Fruit fly (Drosophila melanogaster) whole organism, prepupa: Measurements from ENCODE around the gene CG7227.

Source experiments
- CG10669 ChIP-seq: fragments of 200-800 bp; sonication (Bioruptor generic); optimal IDR thresholded peaks from 3 replicates; lab custom pipeline; 2018; ENCODE audit warnings: missing biosample characterization, mild to moderate bottlenecking, missing genetic modification characterization, moderate library complexity
- CG11902 ChIP-seq: fragments of 200-800 bp; sonication (Bioruptor generic); optimal IDR thresholded peaks from 3 replicates; lab custom pipeline; 2016; ENCODE audit warnings: missing biosample characterization, missing genetic modification characterization
- CG15336 ChIP-seq: fragments of 200-800 bp; sonication (Bioruptor generic); IDR thresholded peaks from 2 replicates; pipeline ENCODE4 v1.3.6; 2022; ENCODE audit warnings: missing biosample characterization, missing genetic modification characterization
- CG1621 ChIP-seq: fragments of 200-800 bp; sonication (Bioruptor generic); optimal IDR thresholded peaks from 3 replicates; lab custom pipeline; 2018; ENCODE audit warnings: missing biosample characterization, mild to moderate bottlenecking, missing genetic modification characterization
- CG3032 ChIP-seq: fragments of 200-800 bp; optimal IDR thresholded peaks from 2 replicates; lab custom pipeline; 2019; ENCODE audit warnings: missing biosample characterization, mild to moderate bottlenecking, missing genetic modification characterization, moderate library complexity
- CG32006 ChIP-seq: fragments of 200-800 bp; sonication (Bioruptor generic); optimal IDR thresholded peaks from 3 replicates; lab custom pipeline; 2017; ENCODE audit warnings: missing biosample characterization, mild to moderate bottlenecking, missing genetic modification characterization
- CG34406 ChIP-seq: fragments of 200-800 bp; sonication (Bioruptor generic); optimal IDR thresholded peaks from 3 replicates; lab custom pipeline; 2016; ENCODE audit warnings: missing biosample characterization, missing genetic modification characterization
- CG3919 ChIP-seq: fragments of 200-800 bp; sonication (Bioruptor generic); optimal IDR thresholded peaks from 3 replicates; lab custom pipeline; 2016; ENCODE audit warnings: missing biosample characterization, missing genetic modification characterization
- CG4318 ChIP-seq: fragments of 200-800 bp; sonication (Bioruptor generic); optimal IDR thresholded peaks from 3 replicates; lab custom pipeline; 2017; ENCODE audit warnings: missing biosample characterization, mild to moderate bottlenecking, missing genetic modification characterization
- CG6163 ChIP-seq: fragments of 200-800 bp; sonication (Bioruptor generic); IDR thresholded peaks from 3 replicates; pipeline ENCODE4 v1.3.6; 2022; ENCODE audit warnings: missing biosample characterization, missing genetic modification characterization
- CG6792 ChIP-seq: fragments of 200-800 bp; sonication (Bioruptor generic); optimal IDR thresholded peaks from 3 replicates; lab custom pipeline; 2016; ENCODE audit warnings: missing biosample characterization, missing genetic modification characterization
- CG6808 ChIP-seq: fragments of 200-800 bp; sonication (Bioruptor generic); optimal IDR thresholded peaks from 3 replicates; lab custom pipeline; 2017; ENCODE audit warnings: missing biosample characterization, missing genetic modification characterization, mild to moderate bottlenecking, moderate library complexity, missing genetic modification reagents
- CG6854 ChIP-seq: fragments of 200-800 bp; sonication (Bioruptor generic); optimal IDR thresholded peaks from 2 replicates; lab custom pipeline; 2017; ENCODE audit warnings: missing biosample characterization, mild to moderate bottlenecking, missing genetic modification characterization
- CG8119 ChIP-seq: fragments of 200-800 bp; sonication (Bioruptor generic); IDR thresholded peaks from 3 replicates; pipeline ENCODE4 v1.3.6; 2022; ENCODE audit warnings: missing biosample characterization, missing genetic modification characterization
- CG8319 ChIP-seq: fragments of 200-800 bp; sonication (Bioruptor generic); optimal IDR thresholded peaks from 3 replicates; lab custom pipeline; 2016; ENCODE audit warnings: missing biosample characterization, missing genetic modification characterization
- CG8632 ChIP-seq: fragments of 200-800 bp; sonication (Bioruptor generic); optimal IDR thresholded peaks from 3 replicates; lab custom pipeline; 2016; ENCODE audit warnings: missing biosample characterization, missing genetic modification characterization
- CG9139 ChIP-seq: fragments of 200-800 bp; sonication (Bioruptor generic); optimal IDR thresholded peaks from 3 replicates; lab custom pipeline; 2017; ENCODE audit warnings: missing biosample characterization, mild to moderate bottlenecking, missing genetic modification characterization
- Eip75B ChIP-seq: fragments of 200-800 bp; sonication (Bioruptor generic); optimal IDR thresholded peaks from 3 replicates; lab custom pipeline; 2016; ENCODE audit warnings: missing biosample characterization, missing genetic modification characterization
- Eip78C ChIP-seq: fragments of 200-800 bp; sonication (Bioruptor generic); peaks from one replicate; lab custom pipeline; 2016; ENCODE audit warnings: missing biosample characterization, missing genetic modification characterization
- Eip93F ChIP-seq: fragments of 200-800 bp; sonication (Bioruptor generic); optimal IDR thresholded peaks from 2 replicates; lab custom pipeline; 2016; ENCODE audit warnings: missing biosample characterization, mild to moderate bottlenecking, missing genetic modification characterization
- Ets21C ChIP-seq: fragments of 200-800 bp; sonication (Bioruptor generic); optimal IDR thresholded peaks from 3 replicates; lab custom pipeline; 2016; ENCODE audit warnings: missing biosample characterization, missing genetic modification characterization
- Gug ChIP-seq: fragments of 200-800 bp; sonication (Bioruptor generic); IDR thresholded peaks from 2 replicates; pipeline ENCODE4 v1.3.6; 2022; ENCODE audit warnings: missing biosample characterization, missing genetic modification characterization
- Hr39 ChIP-seq: fragments of 200-800 bp; sonication (Bioruptor generic); optimal IDR thresholded peaks from 2 replicates; lab custom pipeline; 2016; ENCODE audit warnings: missing biosample characterization, missing genetic modification characterization
- Met ChIP-seq: fragments of 200-800 bp; sonication (Bioruptor generic); optimal IDR thresholded peaks from 3 replicates; lab custom pipeline; 2016; ENCODE audit warnings: missing biosample characterization, missing genetic modification characterization
- OdsH ChIP-seq: fragments of 200-800 bp; sonication (Bioruptor generic); optimal IDR thresholded peaks from 3 replicates; lab custom pipeline; 2016; ENCODE audit warnings: missing biosample characterization, missing genetic modification characterization
- Smox ChIP-seq: fragments of 200-800 bp; sonication (Bioruptor generic); optimal IDR thresholded peaks from 3 replicates; lab custom pipeline; 2016; ENCODE audit warnings: missing biosample characterization, missing genetic modification characterization
- Sox102F ChIP-seq: fragments of 200-800 bp; sonication (Bioruptor generic); optimal IDR thresholded peaks from 2 replicates; lab custom pipeline; 2016; ENCODE audit warnings: missing biosample characterization, mild to moderate bottlenecking, missing genetic modification characterization
- Sox14 ChIP-seq: fragments of 200-800 bp; sonication (Bioruptor generic); optimal IDR thresholded peaks from 3 replicates; lab custom pipeline; 2016; ENCODE audit warnings: missing biosample characterization, missing genetic modification characterization
- Sox15 ChIP-seq: fragments of 200-800 bp; sonication (Bioruptor generic); optimal IDR thresholded peaks from 3 replicates; lab custom pipeline; 2016; ENCODE audit warnings: missing biosample characterization, missing genetic modification characterization
- achi ChIP-seq: fragments of 200-800 bp; sonication (Bioruptor generic); optimal IDR thresholded peaks from 3 replicates; lab custom pipeline; 2016; ENCODE audit warnings: missing biosample characterization, missing genetic modification characterization
- acj6 ChIP-seq: fragments of 200-800 bp; sonication (Bioruptor generic); optimal IDR thresholded peaks from 3 replicates; lab custom pipeline; 2016; ENCODE audit warnings: missing biosample characterization, missing genetic modification characterization
- dac ChIP-seq: fragments of 200-800 bp; sonication (Bioruptor generic); optimal IDR thresholded peaks from 2 replicates; lab custom pipeline; 2017; ENCODE audit warnings: missing biosample characterization, mild to moderate bottlenecking, missing genetic modification characterization
- dsx ChIP-seq: fragments of 200-800 bp; optimal IDR thresholded peaks from 3 replicates; lab custom pipeline; 2019; ENCODE audit warnings: missing biosample characterization, mild to moderate bottlenecking, missing genetic modification characterization, moderate library complexity; ENCODE audit not compliant: poor library complexity, severe bottlenecking
- eg ChIP-seq: fragments of 200-800 bp; sonication (Bioruptor generic); IDR thresholded peaks from 3 replicates; pipeline ENCODE4 v1.3.6; 2022; ENCODE audit warnings: missing biosample characterization, missing genetic modification characterization
- esn ChIP-seq: fragments of 200-800 bp; sonication (Bioruptor generic); optimal IDR thresholded peaks from 2 replicates; lab custom pipeline; 2016; ENCODE audit warnings: missing biosample characterization, mild to moderate bottlenecking, missing genetic modification characterization, moderate library complexity
- fd59A ChIP-seq: fragments of 200-800 bp; sonication (Bioruptor generic); optimal IDR thresholded peaks from 2 replicates; lab custom pipeline; 2017; ENCODE audit warnings: missing biosample characterization, mild to moderate bottlenecking, missing genetic modification characterization, missing genetic modification reagents
- lz ChIP-seq: fragments of 200-800 bp; sonication (Bioruptor generic); optimal IDR thresholded peaks from 3 replicates; lab custom pipeline; 2016; ENCODE audit warnings: missing biosample characterization, missing genetic modification characterization
- pdm3 ChIP-seq: fragments of 200-800 bp; sonication (Bioruptor generic); optimal IDR thresholded peaks from 3 replicates; lab custom pipeline; 2016; ENCODE audit warnings: missing biosample characterization, missing genetic modification characterization
- salr ChIP-seq, 2 experiments: fragments of 200-800 bp; sonication (Bioruptor generic); optimal IDR thresholded peaks; 3 replicates each; lab custom pipeline; 2016 to 2018; ENCODE audit warnings: missing biosample characterization in 2 of 2, missing genetic modification characterization in 2 of 2, mild to moderate bottlenecking in 1 of 2
- spab ChIP-seq: fragments of 200-800 bp; sonication (Bioruptor generic); optimal IDR thresholded peaks from 2 replicates; lab custom pipeline; 2017; ENCODE audit warnings: missing biosample characterization, mild to moderate bottlenecking, missing genetic modification characterization, missing genetic modification reagents
- ss ChIP-seq, 2 experiments: fragments of 200-800 bp; sonication (Bioruptor generic); optimal IDR thresholded peaks; 2 replicates in 1 of 2; 3 replicates in 1 of 2; lab custom pipeline; 2017 to 2018; ENCODE audit warnings: mild to moderate bottlenecking in 2 of 2, missing biosample characterization in 2 of 2, missing genetic modification characterization in 2 of 2, moderate library complexity in 1 of 2
- svp ChIP-seq: fragments of 200-800 bp; sonication (Bioruptor generic); peaks from one replicate; lab custom pipeline; 2016; ENCODE audit warnings: missing biosample characterization, missing genetic modification characterization

CG7227 gene

dm6 chr2L:7964611-7965010 lies 33.3 kb downstream of the CG7227 start (continued):
- TF ChIP-seq Eip75B (GFP tag; lab: Kevin White, UChicago) (peak; percentile 81), spab (GFP tag; lab: Kevin White, UChicago) (peak; percentile 54), OdsH (peak; percentile 86), pdm3 (GFP tag; lab: Kevin White, UChicago) (peak; percentile 87), Sox102F (GFP tag; lab: Kevin White, UChicago) (peak; percentile 66), CG3919 (GFP tag; lab: Kevin White, UChicago) (peak; percentile 76), CG6792 (GFP tag; lab: Kevin White, UChicago) (peak; percentile 74), Eip93F (GFP tag; lab: Kevin White, UChicago) (no peak), svp (GFP tag; lab: Kevin White, UChicago) (peak; percentile 73), Sox15 (GFP tag; lab: Kevin White, UChicago) (peak; percentile 52), Gug (GFP tag; lab: Robert Waterston, UW) (peak; percentile 85), CG4318 (GFP tag; lab: Kevin White, UChicago) (peak; percentile 77), dac (GFP tag; lab: Kevin White, UChicago) (peak; percentile 71), Met (peak; percentile 68), CG8319 (GFP tag; lab: Kevin White, UChicago) (peak; percentile 44)

dm6 chr2L:7962881-7963280 lies 35.1 kb downstream of the CG7227 start:
- no peak for TF ChIP-seq Sox15 (GFP tag; lab: Kevin White, UChicago)
- no peak for TF ChIP-seq CG1621 (tag; lab: Kevin White, UChicago)
- no peak for TF ChIP-seq achi (GFP tag; lab: Kevin White, UChicago)
- no peak for TF ChIP-seq CG6854
- TF ChIP-seq Eip93F (GFP tag; lab: Kevin White, UChicago): no peak
- TF ChIP-seq CG11902 (GFP tag; lab: Kevin White, UChicago): no peak
- TF ChIP-seq Hr39: no peak
- TF ChIP-seq lz (GFP tag; lab: Kevin White, UChicago): no peak
- TF ChIP-seq eg: no peak
- TF ChIP-seq fd59A (GFP tag; lab: Kevin White, UChicago): no peak
- no peak for TF ChIP-seq OdsH
- TF ChIP-seq Met: no peak
- TF ChIP-seq CG10669 (GFP tag; lab: Kevin White, UChicago): no peak
- TF ChIP-seq CG34406 (GFP tag; lab: Kevin White, UChicago): no peak
- TF ChIP-seq CG32006 (GFP tag; lab: Kevin White, UChicago): no peak
- no peak for TF ChIP-seq Sox102F (GFP tag; lab: Kevin White, UChicago)
- no peak for TF ChIP-seq CG8632 (GFP tag; lab: Kevin White, UChicago)
- no peak for TF ChIP-seq CG15336 (GFP tag; lab: Robert Waterston, UW)
- no peak for TF ChIP-seq CG6808 (GFP tag; lab: Kevin White, UChicago)
- TF ChIP-seq CG8119 (GFP tag; lab: Robert Waterston, UW): no peak
- TF ChIP-seq, all 60 proteins: peak for 0

- TF ChIP-seq Ets21C (GFP tag; lab: Kevin White, UChicago): no peak
- TF ChIP-seq CG34406 (GFP tag; lab: Kevin White, UChicago): no peak
- peak; percentile 8 to 16 for TF ChIP-seq ss (GFP tag; optimal IDR thresholded peaks at IDR 0.05; lab: Kevin White, UChicago)
- TF ChIP-seq Sox15 (GFP tag; lab: Kevin White, UChicago): no peak
- no peak for TF ChIP-seq CG9139 (GFP tag; lab: Kevin White, UChicago)
- no peak for TF ChIP-seq acj6
- no peak for TF ChIP-seq salr (GFP tag; optimal IDR thresholded peaks at IDR 0.05; lab: Kevin White, UChicago)
- TF ChIP-seq CG6808 (GFP tag; lab: Kevin White, UChicago): peak; percentile 12
- peak; percentile 65 for TF ChIP-seq dsx
- no peak for TF ChIP-seq CG15336 (GFP tag; lab: Robert Waterston, UW)
- TF ChIP-seq CG3032 (tag; lab: Kevin White, UChicago): no peak
- TF ChIP-seq Eip78C: no peak
- 0 out of 3 replicates have a peak, but pooled peaks have one; percentile 19 for TF ChIP-seq CG6163 (GFP tag; lab: Robert Waterston, UW)
- TF ChIP-seq CG6854: peak; percentile 12
- no peak for TF ChIP-seq Sox14 (GFP tag; lab: Kevin White, UChicago)
- no peak for TF ChIP-seq Smox (GFP tag; lab: Kevin White, UChicago)
- no peak for TF ChIP-seq esn (GFP tag; lab: Kevin White, UChicago)
- TF ChIP-seq Hr39: no peak
- TF ChIP-seq CG11902 (GFP tag; lab: Kevin White, UChicago): no peak
These were observed 35.7 kb downstream of the CG7227 start for dm6 chr2L:7962237-7962636.
